Worm (Caenorhabditis elegans): ENCODE data around the gene clec-65.

The clec-65 gene

DNA sequence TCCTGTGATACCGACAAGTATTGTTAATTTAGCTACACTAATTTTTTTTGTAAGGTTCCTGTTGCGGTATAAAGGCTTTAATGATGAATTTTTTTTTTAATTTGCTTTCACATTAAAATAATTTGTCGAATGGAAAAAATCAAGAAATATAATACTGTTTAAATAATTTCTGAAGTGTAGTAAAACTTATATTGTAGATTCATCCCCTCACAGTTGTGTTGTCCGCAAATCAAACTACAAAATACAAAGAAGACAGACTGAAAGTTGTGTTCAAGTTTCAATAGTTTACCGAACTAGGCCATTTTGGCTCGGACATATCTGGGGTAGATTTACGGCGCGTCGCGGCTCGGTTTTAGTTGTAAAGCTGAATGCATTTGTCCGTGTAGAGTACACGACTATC, 3.8 kb upstream of the clec-65 start (continued):
- no peak for TF ChIP-seq athp-1 (tag; optimal IDR thresholded peaks at IDR 0.05)
- no peak for TF ChIP-seq repo-1 (tag; optimal IDR thresholded peaks at IDR 0.05)
- TF ChIP-seq cebp-1 (GFP tag; IDR thresholded peaks at IDR 0.05): no peak
- TF ChIP-seq cebp-1 (tag; optimal IDR thresholded peaks at IDR 0.05): no peak
- no peak for TF ChIP-seq attf-3 (GFP tag; conservative IDR thresholded peaks at IDR 0.05)
- TF ChIP-seq nhr-80 (tag; optimal IDR thresholded peaks at IDR 0.05): no peak
- no peak for TF ChIP-seq hmg-20 (GFP tag; IDR thresholded peaks at IDR 0.05)

ce11 chrII:12897942-12898341, 3.2 kb upstream of the clec-65 start, which contains the start of gene clec-64:
Gene clec-64 (plus strand): TSS chrII:12898242.
- TF ChIP-seq lin-35 (GFP tag; optimal IDR thresholded peaks at IDR 0.05) (no peak), Y79H2A.3 (GFP tag; conservative IDR thresholded peaks at IDR 0.05) (no peak), atf-7 (tag; optimal IDR thresholded peaks at IDR 0.05) (no peak), nfya-2 (GFP tag; IDR thresholded peaks at IDR 0.05) (no peak), ztf-22 (GFP tag; optimal IDR thresholded peaks at IDR 0.05) (no peak), K11D2.4 (GFP tag; IDR thresholded peaks at IDR 0.05) (no peak), athp-1 (tag; optimal IDR thresholded peaks at IDR 0.05) (no peak), madf-3 (GFP tag; IDR thresholded peaks at IDR 0.05) (no peak)

ce11 chrII:12904174-12904573, 3.0 kb downstream of the clec-65 start, which contains the start of gene clec-66:
Gene clec-66 (plus strand): TSS chrII:12904398.
- TF ChIP-seq bed-2 (GFP tag; IDR thresholded peaks at IDR 0.05) (no peak), nhr-80 (tag; optimal IDR thresholded peaks at IDR 0.05) (peak; percentile 70)

DNA sequence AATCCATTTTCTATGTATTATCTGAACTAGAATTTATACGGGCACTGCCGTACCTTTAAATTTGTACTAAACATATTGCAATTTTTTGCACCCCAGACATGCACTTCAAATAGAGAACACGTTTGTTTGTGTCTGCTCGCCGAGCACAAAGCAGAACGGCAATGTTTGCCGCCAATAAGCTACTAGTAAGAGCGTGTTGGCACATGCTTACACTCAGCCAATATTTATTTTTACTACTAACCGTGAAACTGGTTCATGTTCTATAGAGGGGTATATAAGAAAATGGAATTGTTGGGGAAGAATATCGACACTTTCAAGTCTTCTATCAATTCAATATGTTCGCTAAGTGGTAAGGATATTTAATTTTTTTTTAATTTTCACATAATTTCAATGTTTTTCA, 5.9 kb downstream of the clec-65 start, which contains the start of gene nspb-11:
nspb-11 (plus strand) TSS at position 301 of the 400 bp plus-strand sequence.
- TF ChIP-seq ztf-18 (tag; optimal IDR thresholded peaks at IDR 0.05) (no peak), F39B2.1 (GFP tag; IDR thresholded peaks at IDR 0.05) (no peak), atf-7 (tag; optimal IDR thresholded peaks at IDR 0.05) (no peak), ceh-40 (GFP tag; IDR thresholded peaks at IDR 0.05) (no peak), bed-1 (GFP tag; IDR thresholded peaks at IDR 0.05) (no peak), bed-2 (GFP tag; IDR thresholded peaks at IDR 0.05) (no peak)

DNA sequence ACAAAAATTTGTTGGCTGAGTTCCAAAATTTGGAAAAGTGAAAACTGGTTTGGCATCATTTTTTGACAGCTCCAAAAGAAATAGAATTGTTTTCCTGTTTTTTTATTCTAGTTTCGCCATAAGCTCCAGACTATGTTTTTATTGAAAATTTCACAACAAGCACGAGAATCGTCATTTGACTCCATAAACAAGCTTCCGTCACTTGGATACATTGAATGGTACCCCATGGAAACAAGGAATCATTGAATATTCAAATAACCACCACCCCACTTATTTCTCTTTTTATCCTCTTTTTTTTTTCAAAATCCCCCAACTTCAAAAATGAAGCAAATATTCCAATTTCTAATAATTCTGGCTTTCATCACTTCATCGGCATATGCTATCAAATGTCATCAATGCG, 7.7 kb downstream of the clec-65 start, which contains the start of gene ddn-2:
ddn-2 (plus strand) TSS at position 301 of the 400 bp plus-strand sequence.
- TF ChIP-seq lin-40 (tag; optimal IDR thresholded peaks at IDR 0.05) (no peak), somi-1 (GFP tag; optimal IDR thresholded peaks at IDR 0.05) (no peak), Y95B8A.8 (GFP tag; IDR thresholded peaks at IDR 0.05) (no peak), ceh-100 (GFP tag; IDR thresholded peaks at IDR 0.05) (no peak), nhr-80 (tag; optimal IDR thresholded peaks at IDR 0.05) (no peak), ztf-18 (tag; optimal IDR thresholded peaks at IDR 0.05) (no peak), lsy-27 (tag; optimal IDR thresholded peaks at IDR 0.05; ENCODE audit: borderline replicate concordance, insufficient read depth) (no peak), F49E8.2 (tag; optimal IDR thresholded peaks at IDR 0.05; ENCODE audit: insufficient read depth) (no peak), sdz-38 (tag; optimal IDR thresholded peaks at IDR 0.05) (no peak), C17E4.6 (GFP tag; IDR thresholded peaks at IDR 0.05) (no peak), let-607 (tag; optimal IDR thresholded peaks at IDR 0.05) (no peak), Y56A3A.18 (GFP tag; IDR thresholded peaks at IDR 0.05) (no peak), lir-1 (GFP tag; conservative IDR thresholded peaks at IDR 0.05) (no peak), F37B4.10 (GFP tag; IDR thresholded peaks at IDR 0.05) (no peak), hsf-1 (GFP tag; IDR thresholded peaks at IDR 0.05) (no peak), F52B5.7 (tag; optimal IDR thresholded peaks at IDR 0.05) (no peak), ccch-3 (GFP tag; optimal IDR thresholded peaks at IDR 0.05) (no peak)
